Fruit fly (Drosophila melanogaster) whole organism, embryonic: ENCODE results near the gene Rbbp5.

ENCODE experiments used
- ATbp ChIP-seq: fragments of 200-800 bp; sonication (Bioruptor generic); optimal IDR thresholded peaks from 2 replicates; lab custom pipeline; 2017; ENCODE audit warnings: missing biosample characterization, mild to moderate bottlenecking, missing genetic modification characterization, missing genetic modification reagents
- CG10267 ChIP-seq: fragments of 200-800 bp; sonication (Bioruptor generic); optimal IDR thresholded peaks from 2 replicates; lab custom pipeline; 2018; ENCODE audit warnings: missing biosample characterization, mild to moderate bottlenecking, missing genetic modification characterization, moderate library complexity
- CG10274 ChIP-seq: fragments of 200-800 bp; sonication (Bioruptor generic); optimal IDR thresholded peaks from 3 replicates; lab custom pipeline; 2017; ENCODE audit warnings: missing biosample characterization, mild to moderate bottlenecking, missing genetic modification characterization
- CG11456 ChIP-seq: fragments of 200-800 bp; sonication (Bioruptor generic); IDR thresholded peaks from 3 replicates; pipeline ENCODE4 v1.3.6; 2022; ENCODE audit warnings: missing biosample characterization, missing genetic modification characterization
- CG11696 ChIP-seq: fragments of 200-800 bp; sonication (Bioruptor generic); IDR thresholded peaks from 2 replicates; pipeline ENCODE4 v1.3.6; 2022; ENCODE audit warnings: missing biosample characterization, missing genetic modification characterization
- CG12219 ChIP-seq: fragments of 200-800 bp; sonication (Bioruptor generic); optimal IDR thresholded peaks from 3 replicates; lab custom pipeline; 2018; ENCODE audit warnings: missing biosample characterization, mild to moderate bottlenecking, missing genetic modification characterization
- CG12942 ChIP-seq: fragments of 200-800 bp; sonication (Bioruptor generic); optimal IDR thresholded peaks from 3 replicates; lab custom pipeline; 2016; ENCODE audit warnings: missing biosample characterization, missing genetic modification characterization
- CG13123 ChIP-seq: fragments of 200-800 bp; sonication (Bioruptor generic); optimal IDR thresholded peaks from 2 replicates; lab custom pipeline; 2016; ENCODE audit warnings: missing biosample characterization, missing genetic modification characterization
- CG13624 ChIP-seq: fragments of 200-800 bp; sonication (Bioruptor generic); optimal IDR thresholded peaks from 2 replicates; lab custom pipeline; 2016; ENCODE audit warnings: missing biosample characterization, missing genetic modification characterization
- CG15514 ChIP-seq: fragments of 200-800 bp; sonication (Bioruptor generic); optimal IDR thresholded peaks from 3 replicates; lab custom pipeline; 2017; ENCODE audit warnings: missing biosample characterization, missing genetic modification characterization, mild to moderate bottlenecking, moderate library complexity, missing genetic modification reagents
- CG16813 ChIP-seq: fragments of 200-800 bp; sonication (Bioruptor generic); IDR thresholded peaks from 3 replicates; pipeline ENCODE4 v1.3.6; 2022; ENCODE audit warnings: missing biosample characterization, missing genetic modification characterization; ENCODE audit not compliant: partially characterized antibody
- CG17612 ChIP-seq: fragments of 200-800 bp; sonication (Bioruptor generic); IDR thresholded peaks from 2 replicates; pipeline ENCODE4 v1.3.6; 2022; ENCODE audit warnings: missing biosample characterization, missing genetic modification characterization
- CG18599 ChIP-seq: fragments of 200-800 bp; sonication (Bioruptor generic); optimal IDR thresholded peaks from 3 replicates; lab custom pipeline; 2017; ENCODE audit warnings: missing biosample characterization, missing genetic modification characterization, mild to moderate bottlenecking, moderate library complexity, missing genetic modification reagents
- CG18764 ChIP-seq: fragments of 200-800 bp; sonication (Bioruptor generic); optimal IDR thresholded peaks from 3 replicates; lab custom pipeline; 2016; ENCODE audit warnings: missing biosample characterization, missing genetic modification characterization
- CG2116 ChIP-seq: fragments of 200-800 bp; sonication (Bioruptor generic); optimal IDR thresholded peaks from 3 replicates; lab custom pipeline; 2018; ENCODE audit warnings: missing biosample characterization, mild to moderate bottlenecking, missing genetic modification characterization
- CG2202 ChIP-seq: fragments of 200-800 bp; sonication (Bioruptor generic); optimal IDR thresholded peaks from 2 replicates; lab custom pipeline; 2018; ENCODE audit warnings: missing biosample characterization, mild to moderate bottlenecking, missing genetic modification characterization
- CG3065 ChIP-seq: fragments of 200-800 bp; sonication (Bioruptor generic); optimal IDR thresholded peaks from 2 replicates; lab custom pipeline; 2016; ENCODE audit warnings: missing biosample characterization, missing genetic modification characterization
- CG31388 ChIP-seq: fragments of 200-800 bp; sonication (Bioruptor generic); optimal IDR thresholded peaks from 2 replicates; lab custom pipeline; 2016; ENCODE audit warnings: missing biosample characterization, missing genetic modification characterization
- CG33557 ChIP-seq: fragments of 200-800 bp; sonication (Bioruptor generic); optimal IDR thresholded peaks from 2 replicates; lab custom pipeline; 2019; ENCODE audit warnings: missing biosample characterization, mild to moderate bottlenecking, missing genetic modification characterization, moderate library complexity
- CG3847 ChIP-seq: fragments of 200-800 bp; sonication (Bioruptor generic); IDR thresholded peaks from 2 replicates; pipeline ENCODE4 v1.3.6; 2022; ENCODE audit warnings: missing biosample characterization, missing genetic modification characterization
- CG42726 ChIP-seq: fragments of 200-800 bp; sonication (Bioruptor generic); IDR thresholded peaks from 2 replicates; pipeline ENCODE4 v1.3.6; 2022; ENCODE audit warnings: missing biosample characterization, missing genetic modification characterization; ENCODE audit not compliant: partially characterized antibody
- CG7372 ChIP-seq: fragments of 200-800 bp; sonication (Bioruptor generic); IDR thresholded peaks from 2 replicates; pipeline ENCODE4 v1.3.6; 2022; ENCODE audit warnings: missing biosample characterization, missing genetic modification characterization
- CG8281 ChIP-seq: fragments of 200-800 bp; sonication (Bioruptor generic); optimal IDR thresholded peaks from 2 replicates; lab custom pipeline; 2018; ENCODE audit warnings: missing biosample characterization, mild to moderate bottlenecking, missing genetic modification characterization, moderate library complexity
- CG8924 ChIP-seq: fragments of 200-800 bp; optimal IDR thresholded peaks from 3 replicates; lab custom pipeline; 2019; ENCODE audit warnings: missing biosample characterization, mild to moderate bottlenecking, missing genetic modification characterization, moderate library complexity
- CG9437 ChIP-seq: fragments of 200-800 bp; sonication (Bioruptor generic); optimal IDR thresholded peaks from 2 replicates; lab custom pipeline; 2018; ENCODE audit warnings: missing biosample characterization, mild to moderate bottlenecking, missing genetic modification characterization
- CG9797 ChIP-seq: fragments of 200-800 bp; sonication (Bioruptor generic); optimal IDR thresholded peaks from 3 replicates; lab custom pipeline; 2018; ENCODE audit warnings: missing biosample characterization, mild to moderate bottlenecking, missing genetic modification characterization
- Chrac-16 ChIP-seq: fragments of 200-800 bp; sonication (Bioruptor generic); optimal IDR thresholded peaks from 3 replicates; lab custom pipeline; 2016; ENCODE audit warnings: missing biosample characterization, missing genetic modification characterization
- D19A ChIP-seq: fragments of 200-800 bp; optimal IDR thresholded peaks from 3 replicates; lab custom pipeline; 2019; ENCODE audit warnings: missing biosample characterization, mild to moderate bottlenecking, missing genetic modification characterization, moderate library complexity
- Dfd ChIP-seq, 2 experiments: fragments of >200 bp; optimal IDR thresholded peaks; 2 replicates each; lab custom pipeline; 2017; ENCODE audit warnings: missing biosample characterization in 2 of 2, missing genetic modification characterization in 2 of 2
- Hand ChIP-seq: fragments of 200-800 bp; sonication (Bioruptor generic); optimal IDR thresholded peaks from 2 replicates; lab custom pipeline; 2017; ENCODE audit warnings: mild to moderate bottlenecking, missing biosample characterization, missing genetic modification reagents, missing genetic modification characterization
- MBD-R2 ChIP-seq: fragments of 200-800 bp; sonication (Bioruptor generic); IDR thresholded peaks from 2 replicates; pipeline ENCODE4 v1.3.6; 2022; ENCODE audit warnings: missing biosample characterization, missing genetic modification characterization
- Mad ChIP-seq: fragments of 200-800 bp; sonication (Bioruptor generic); optimal IDR thresholded peaks from 2 replicates; lab custom pipeline; 2016; ENCODE audit warnings: missing biosample characterization, missing genetic modification characterization
- Meics ChIP-seq: fragments of 200-800 bp; sonication (Bioruptor generic); optimal IDR thresholded peaks from 2 replicates; lab custom pipeline; 2017; ENCODE audit warnings: missing biosample characterization, mild to moderate bottlenecking, missing genetic modification characterization
- NFAT ChIP-seq: fragments of 200-800 bp; sonication (Bioruptor generic); IDR thresholded peaks from 2 replicates; pipeline ENCODE4 v1.3.6; 2022; ENCODE audit warnings: missing biosample characterization, missing genetic modification characterization
- Ssrp ChIP-seq: fragments of 200-800 bp; sonication (Bioruptor generic); optimal IDR thresholded peaks from 2 replicates; lab custom pipeline; 2018; ENCODE audit warnings: missing biosample characterization, mild to moderate bottlenecking, missing genetic modification characterization, moderate library complexity
- abd-A ChIP-seq: fragments of 200-800 bp; sonication (Bioruptor generic); optimal IDR thresholded peaks from 3 replicates; lab custom pipeline; 2019; ENCODE audit warnings: missing biosample characterization, mild to moderate bottlenecking, missing genetic modification characterization, moderate library complexity
- ap ChIP-seq: fragments of 200-800 bp; sonication (Bioruptor generic); IDR thresholded peaks from 2 replicates; pipeline ENCODE4 v1.3.6; 2022; ENCODE audit warnings: missing biosample characterization, missing genetic modification characterization
- az2 ChIP-seq: fragments of 200-800 bp; sonication (Bioruptor generic); optimal IDR thresholded peaks from 3 replicates; lab custom pipeline; 2016; ENCODE audit warnings: missing biosample characterization, missing genetic modification characterization
- bowl ChIP-seq: fragments of 200-800 bp; sonication (Bioruptor generic); IDR thresholded peaks from 2 replicates; pipeline ENCODE4 v1.3.6; 2022; ENCODE audit warnings: missing biosample characterization, missing genetic modification characterization
- chn ChIP-seq: fragments of 200-800 bp; sonication (Bioruptor generic); optimal IDR thresholded peaks from 2 replicates; lab custom pipeline; 2016; ENCODE audit warnings: missing biosample characterization, missing genetic modification characterization
- crc ChIP-seq: fragments of 200-800 bp; sonication (Bioruptor generic); optimal IDR thresholded peaks from 2 replicates; lab custom pipeline; 2016; ENCODE audit warnings: missing biosample characterization, missing genetic modification characterization
- cwo ChIP-seq: fragments of 200-800 bp; sonication (Bioruptor generic); optimal IDR thresholded peaks from 3 replicates; lab custom pipeline; 2017; ENCODE audit warnings: missing biosample characterization, missing genetic modification characterization, mild to moderate bottlenecking, moderate library complexity, missing genetic modification reagents
- eve ChIP-seq, 2 experiments: fragments of >200 bp; optimal IDR thresholded peaks; 2 replicates each; lab custom pipeline; 2017; ENCODE audit warnings: missing biosample characterization in 2 of 2, missing genetic modification characterization in 2 of 2
- gce ChIP-seq: fragments of 200-800 bp; sonication (Bioruptor generic); IDR thresholded peaks from 3 replicates; pipeline ENCODE4 v1.3.6; 2022; ENCODE audit warnings: missing biosample characterization, missing genetic modification characterization
- ham ChIP-seq: fragments of 200-800 bp; sonication (Bioruptor generic); IDR thresholded peaks from 2 replicates; pipeline ENCODE4 v1.3.6; 2022; ENCODE audit warnings: missing biosample characterization, missing genetic modification characterization
- kah ChIP-seq: fragments of 200-800 bp; sonication (Bioruptor generic); optimal IDR thresholded peaks from 2 replicates; lab custom pipeline; 2018; ENCODE audit warnings: missing biosample characterization, mild to moderate bottlenecking, missing genetic modification characterization
- oc ChIP-seq: fragments of 200-800 bp; sonication (Bioruptor generic); optimal IDR thresholded peaks from 2 replicates; lab custom pipeline; 2018; ENCODE audit warnings: missing biosample characterization, mild to moderate bottlenecking, missing genetic modification characterization, moderate library complexity
- onecut ChIP-seq: fragments of 200-800 bp; sonication (Bioruptor generic); IDR thresholded peaks from 2 replicates; pipeline ENCODE4 v1.3.6; 2022; ENCODE audit warnings: missing biosample characterization, missing genetic modification characterization
- tup ChIP-seq: fragments of 200-800 bp; sonication (Bioruptor generic); optimal IDR thresholded peaks from 2 replicates; lab custom pipeline; 2016; ENCODE audit warnings: missing biosample characterization, mild to moderate bottlenecking, missing genetic modification characterization, moderate library complexity
- twi ChIP-seq: fragments of 200-800 bp; optimal IDR thresholded peaks from 2 replicates; lab custom pipeline; 2019; ENCODE audit warnings: missing biosample characterization, mild to moderate bottlenecking, missing genetic modification characterization, moderate library complexity
- wdn ChIP-seq: fragments of 200-800 bp; sonication (Bioruptor generic); IDR thresholded peaks from 2 replicates; pipeline ENCODE4 v1.3.6; 2022; ENCODE audit warnings: missing biosample characterization, missing genetic modification characterization
- wek ChIP-seq: fragments of 200-800 bp; sonication (Bioruptor generic); optimal IDR thresholded peaks from 3 replicates; lab custom pipeline; 2018; ENCODE audit warnings: missing biosample characterization, mild to moderate bottlenecking, missing genetic modification characterization, moderate library complexity

Rbbp5 gene

DNA sequence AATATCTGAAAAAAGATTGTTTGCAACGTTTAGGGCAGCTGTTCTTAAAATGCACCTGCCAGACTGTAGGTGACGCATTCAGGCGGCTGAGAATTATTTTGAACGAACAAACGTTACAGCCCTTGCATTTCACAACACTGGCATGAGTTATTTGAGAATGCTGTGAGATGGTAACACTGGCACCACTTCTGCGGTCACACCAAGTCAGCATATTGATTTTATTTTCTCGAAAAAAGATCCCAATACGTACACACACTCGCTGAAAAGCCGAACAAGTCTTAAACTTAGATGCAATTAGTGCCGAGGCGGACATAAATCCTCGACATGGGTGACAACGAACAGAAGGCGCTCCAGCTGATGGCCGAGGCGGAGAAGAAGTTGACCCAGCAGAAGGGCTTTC lies 34.3 kb downstream of the Rbbp5 start, which contains the start of gene alphaSnap (continued):
- TF ChIP-seq CG10274 (GFP tag; lab: Kevin White, UChicago) (no peak), CG13123 (GFP tag; lab: Kevin White, UChicago) (no peak), Ssrp (tag; lab: Kevin White, UChicago) (no peak), az2 (peak; percentile 37), CG9437 (peak; percentile 7), ap (GFP tag; lab: Robert Waterston, UW) (no peak), oc (tag; lab: Kevin White, UChicago) (no peak), kah (GFP tag; lab: Kevin White, UChicago) (no peak), ham (no peak), twi (tag; lab: Kevin White, UChicago) (peak; percentile 19), CG12219 (GFP tag; lab: Kevin White, UChicago) (no peak), CG7372 (no peak), crc (no peak), CG3065 (GFP tag; lab: Kevin White, UChicago) (no peak), Meics (GFP tag; lab: Kevin White, UChicago) (no peak), CG12942 (GFP tag; lab: Kevin White, UChicago) (no peak), Hand (no peak), Mad (GFP tag; lab: Kevin White, UChicago) (no peak), CG33557 (no peak), cwo (GFP tag; lab: Kevin White, UChicago) (no peak), CG9797 (GFP tag; lab: Kevin White, UChicago) (peak; percentile 96), CG18599 (GFP tag; lab: Kevin White, UChicago) (no peak), chn (GFP tag; lab: Kevin White, UChicago) (no peak), CG16813 (GFP tag; lab: Robert Waterston, UW) (peak; percentile 36; the same call in 1 of the 3 replicates), wek (GFP tag; lab: Kevin White, UChicago) (peak; percentile 2), D19A (no peak), Chrac-16 (GFP tag; lab: Kevin White, UChicago) (no peak), abd-A (tag; lab: Kevin White, UChicago) (no peak), CG17612 (no peak), ATbp (GFP tag; lab: Kevin White, UChicago) (no peak), Dfd (GFP tag; optimal IDR thresholded peaks at IDR 0.05; lab: Kevin White, UChicago) (no peak), CG11696 (GFP tag; lab: Robert Waterston, UW) (no peak), CG3847 (GFP tag; lab: Robert Waterston, UW) (peak; percentile 55), NFAT (no peak), gce (no peak), onecut (GFP tag; lab: Robert Waterston, UW) (peak; percentile 99), CG2116 (GFP tag; lab: Kevin White, UChicago) (peak; percentile 53), eve (GFP tag; optimal IDR thresholded peaks at IDR 0.05; lab: Kevin White, UChicago) (no peak), CG15514 (GFP tag; lab: Kevin White, UChicago) (peak; percentile 74), CG31388 (GFP tag; lab: Kevin White, UChicago) (no peak), wdn (GFP tag; lab: Robert Waterston, UW) (no peak), CG42726 (GFP tag; lab: Robert Waterston, UW) (peak; percentile 36; the same call in 1 of the 2 replicates), CG8281 (no peak), tup (GFP tag; lab: Kevin White, UChicago) (no peak), bowl (GFP tag; lab: Robert Waterston, UW) (no peak), CG8924 (tag; lab: Kevin White, UChicago) (no peak), MBD-R2 (GFP tag; lab: Robert Waterston, UW) (peak; percentile 83), CG11456 (peak; percentile 38; the same call in 1 of the 3 replicates), CG18764 (no peak), CG2202 (no peak), CG10267 (tag; lab: Kevin White, UChicago) (peak; percentile 98), CG13624 (GFP tag; lab: Kevin White, UChicago) (peak; percentile 25)
